Worm (Caenorhabditis elegans) whole organism, L4/young adult: Measurements from ENCODE around the gene ceh-100.

Experiments
- W03F9.2 ChIP-seq: fragments of 150-350 bp; optimal IDR thresholded peaks from 2 replicates; lab custom pipeline; 2014; ENCODE audit warnings: missing biosample characterization, missing genetic modification characterization
- dao-5 ChIP-seq: sonication (generic microtip); optimal IDR thresholded peaks from 2 replicates; lab custom pipeline; 2016; ENCODE audit warnings: missing genotype, missing genetic modification characterization, moderate library complexity, missing compliant biosample characterization
- him-1 ChIP-seq: sonication (generic microtip); optimal IDR thresholded peaks from 2 replicates; lab custom pipeline; 2016; ENCODE audit warnings: missing genotype, missing genetic modification reagents, missing genetic modification characterization, missing compliant biosample characterization

DNA sequence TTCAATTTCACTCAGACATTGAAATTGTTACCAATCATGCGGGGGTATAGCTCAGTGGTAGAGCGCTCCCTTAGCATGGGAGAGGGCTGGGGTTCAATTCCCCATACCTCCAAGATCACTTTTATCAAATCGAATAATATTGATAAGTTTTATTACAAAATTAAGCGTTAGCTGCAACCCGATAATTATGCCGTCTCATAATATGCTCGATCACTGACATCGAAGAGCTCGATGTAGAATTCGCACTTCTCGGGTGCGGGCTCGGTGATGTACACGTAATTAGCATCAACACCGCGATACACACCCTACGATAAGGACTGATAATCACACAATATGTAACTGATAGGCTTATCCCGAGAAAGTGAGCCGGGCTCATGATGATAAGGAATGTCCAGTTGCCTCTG, 60.9 kb downstream of the ceh-100 start:
- TF ChIP-seq him-1 (no peak), dao-5 (tag; lab: Kevin White, UChicago) (no peak), W03F9.2 (no peak)
